Worm (Caenorhabditis elegans) whole organism, late embryonic: Measurements from ENCODE around the gene msp-56.

Experiments used
- F13H6.1 ChIP-seq: sonication (generic microtip); optimal IDR thresholded peaks from 2 replicates; lab custom pipeline; 2016; ENCODE audit warnings: missing genetic modification characterization, missing compliant biosample characterization
- ceh-9 ChIP-seq: sonication (generic microtip); optimal IDR thresholded peaks from 2 replicates; lab custom pipeline; 2016; ENCODE audit warnings: mild to moderate bottlenecking, missing genetic modification characterization, inconsistent platforms, missing compliant biosample characterization
- elt-4 ChIP-seq: sonication (generic microtip); optimal IDR thresholded peaks from 2 replicates; lab custom pipeline; 2016; ENCODE audit warnings: missing genetic modification characterization, missing compliant biosample characterization
- hlh-8 ChIP-seq: sonication (generic microtip); optimal IDR thresholded peaks from 2 replicates; lab custom pipeline; 2016; ENCODE audit warnings: missing genotype, missing genetic modification characterization, missing compliant biosample characterization
- lin-11 ChIP-seq: fragments of 200-800 bp; sonication (Bioruptor generic); optimal IDR thresholded peaks from 2 replicates; lab custom pipeline; 2018; ENCODE audit warnings: mild to moderate bottlenecking, missing genetic modification characterization, missing compliant biosample characterization
- nfya-1 ChIP-seq: sonication (generic microtip); optimal IDR thresholded peaks from 2 replicates; lab custom pipeline; 2017; ENCODE audit warnings: missing genetic modification characterization, mild to moderate bottlenecking, missing compliant biosample characterization, antibody characterized with exemption, moderate library complexity
- nhr-232 ChIP-seq: sonication (generic microtip); optimal IDR thresholded peaks from 2 replicates; lab custom pipeline; 2016; ENCODE audit warnings: missing genetic modification characterization, missing compliant biosample characterization
- pax-1 ChIP-seq: fragments of 150-350 bp; optimal IDR thresholded peaks from 2 replicates; lab custom pipeline; 2014; ENCODE audit warnings: missing biosample characterization, missing genetic modification characterization
- pha-4 ChIP-seq: fragments of 150-350 bp; optimal IDR thresholded peaks from 2 replicates; lab custom pipeline; 2018; ENCODE audit warnings: missing biosample characterization, missing genetic modification reagents, missing genetic modification characterization
- pros-1 ChIP-seq: fragments of 150-350 bp; optimal IDR thresholded peaks from 2 replicates; lab custom pipeline; 2014; ENCODE audit warnings: missing biosample characterization, missing genetic modification reagents, missing genetic modification characterization
- unc-42 ChIP-seq: sonication (generic microtip); optimal IDR thresholded peaks from 2 replicates; lab custom pipeline; 2016; ENCODE audit warnings: missing genotype, missing genetic modification characterization, missing compliant biosample characterization
- zip-5 ChIP-seq: sonication (generic microtip); optimal IDR thresholded peaks from 2 replicates; lab custom pipeline; 2016; ENCODE audit warnings: missing genetic modification characterization, missing compliant biosample characterization

DNA sequence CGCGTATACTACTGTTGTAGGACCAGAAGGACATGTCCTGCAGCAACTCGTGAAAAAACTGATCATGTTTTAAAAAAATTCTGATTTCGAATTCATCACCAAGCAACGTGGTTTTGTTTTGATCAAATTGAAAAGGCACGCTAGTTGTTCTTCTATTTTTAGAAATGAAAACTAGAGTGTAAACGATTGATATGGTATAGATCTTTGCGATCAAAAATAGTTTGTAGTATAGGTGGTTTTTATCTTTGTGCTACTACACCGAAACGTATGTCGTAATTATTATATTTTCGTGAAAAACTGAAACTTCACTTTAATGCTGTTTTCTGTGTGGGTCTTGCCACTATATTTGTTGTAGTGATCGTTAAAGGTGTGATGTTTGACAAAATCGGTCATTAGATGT is 25.5 kb downstream of the msp-56 start:
- TF ChIP-seq lin-11 (tag; lab: Kevin White, UChicago) (no peak), nfya-1 (tag; lab: Kevin White, UChicago) (no peak), zip-5 (tag; lab: Kevin White, UChicago) (no peak), unc-42 (tag; lab: Kevin White, UChicago) (no peak), elt-4 (no peak), ceh-9 (no peak), pax-1 (no peak), pha-4 (tag; lab: Kevin White, UChicago) (no peak), hlh-8 (tag; lab: Kevin White, UChicago) (no peak), pros-1 (tag; lab: Kevin White, UChicago) (no peak), nhr-232 (tag; lab: Kevin White, UChicago) (no peak), F13H6.1 (tag; lab: Kevin White, UChicago) (no peak)
